Fruit fly (Drosophila melanogaster) S2 (cell line): ENCODE data around the gene Alg10.

Source experiments
- CG8478 ChIP-seq: fragments of >200 bp; optimal IDR thresholded peaks from 2 replicates; lab custom pipeline; 2018
- CTCF ChIP-seq, 2 experiments: fragments of >200 bp; optimal IDR thresholded peaks; 2 replicates each; lab custom pipeline; 2018

dm6 chr3L:11123598-11124284 lies 41.0 kb upstream of the Alg10 start:
- TF ChIP-seq CG8478 (lab: Kevin White, UChicago) (no peak), CTCF (optimal IDR thresholded peaks at IDR 0.05; lab: Kevin White, UChicago) (no peak)
